Worm (Caenorhabditis elegans) whole organism, mixed stage, embryonic: ENCODE measurements around the gene F57A10.2.
"Not testable (repeated sequence)": the region's sequence is repeated elsewhere in the genome, so short reads cannot be mapped to it uniquely, and the experiment has no call there.

Experiments
- M03D4.4 ChIP-seq: sonication (generic microtip); optimal IDR thresholded peaks from 2 replicates; lab custom pipeline; 2017; ENCODE audit warnings: mild to moderate bottlenecking, missing genetic modification characterization, missing compliant biosample characterization
- bed-3 ChIP-seq: fragments of 200-800 bp; sonication (Bioruptor generic); optimal IDR thresholded peaks from 3 replicates; lab custom pipeline; 2018; ENCODE audit warnings: mild to moderate bottlenecking, missing genetic modification characterization, moderate library complexity, missing compliant biosample characterization
- ceh-39 ChIP-seq: fragments of 150-350 bp; optimal IDR thresholded peaks from 2 replicates; lab custom pipeline; 2014; ENCODE audit warnings: missing biosample characterization, missing genetic modification characterization
- ceh-43 ChIP-seq: fragments of 200-800 bp; sonication (Bioruptor generic); optimal IDR thresholded peaks from 2 replicates; lab custom pipeline; 2018; ENCODE audit warnings: mild to moderate bottlenecking, missing genetic modification characterization, moderate library complexity, missing compliant biosample characterization
- ceh-83 ChIP-seq: fragments of 200-800 bp; sonication (Bioruptor generic); optimal IDR thresholded peaks from 2 replicates; lab custom pipeline; 2018; ENCODE audit warnings: mild to moderate bottlenecking, missing genetic modification characterization, missing compliant biosample characterization
- cnd-1 ChIP-seq: fragments of 200-800 bp; sonication (Bioruptor generic); optimal IDR thresholded peaks from 2 replicates; lab custom pipeline; 2018; ENCODE audit warnings: mild to moderate bottlenecking, missing genetic modification characterization, missing compliant biosample characterization
- elt-3 ChIP-seq: fragments of 150-350 bp; optimal IDR thresholded peaks from 2 replicates; lab custom pipeline; 2014; ENCODE audit warnings: missing biosample characterization, missing genetic modification characterization
- flh-1 ChIP-seq: fragments of 200-800 bp; sonication (Bioruptor generic); optimal IDR thresholded peaks from 2 replicates; lab custom pipeline; 2018; ENCODE audit warnings: mild to moderate bottlenecking, missing genetic modification characterization, moderate library complexity, missing compliant biosample characterization
- ham-2 ChIP-seq: fragments of 200-800 bp; sonication (Bioruptor generic); optimal IDR thresholded peaks from 2 replicates; lab custom pipeline; 2018; ENCODE audit warnings: mild to moderate bottlenecking, missing genetic modification characterization, missing compliant biosample characterization
- hlh-1 ChIP-seq: fragments of 150-350 bp; optimal IDR thresholded peaks from 2 replicates; lab custom pipeline; 2014; ENCODE audit warnings: missing biosample characterization, missing genetic modification reagents, missing genetic modification characterization
- lin-13 ChIP-seq: fragments of 150-350 bp; optimal IDR thresholded peaks from 2 replicates; lab custom pipeline; 2014; ENCODE audit warnings: missing biosample characterization, missing genetic modification characterization
- lin-32 ChIP-seq: fragments of 200-800 bp; sonication (Bioruptor generic); optimal IDR thresholded peaks from 2 replicates; lab custom pipeline; 2018; ENCODE audit warnings: mild to moderate bottlenecking, missing genetic modification characterization, missing compliant biosample characterization
- lsy-2 ChIP-seq: fragments of 150-350 bp; optimal IDR thresholded peaks from 2 replicates; lab custom pipeline; 2014; ENCODE audit warnings: missing biosample characterization, missing genetic modification characterization
- mab-5 ChIP-seq: fragments of 150-350 bp; optimal IDR thresholded peaks from 2 replicates; lab custom pipeline; 2014; ENCODE audit warnings: missing biosample characterization, missing genetic modification characterization
- mls-2 ChIP-seq: sonication (generic microtip); optimal IDR thresholded peaks from 2 replicates; lab custom pipeline; 2016; ENCODE audit warnings: mild to moderate bottlenecking, missing genetic modification characterization, moderate library complexity, missing compliant biosample characterization
- nhr-12 ChIP-seq: fragments of 150-350 bp; optimal IDR thresholded peaks from 2 replicates; lab custom pipeline; 2014; ENCODE audit warnings: missing biosample characterization, missing genetic modification characterization
- nhr-2 ChIP-seq: fragments of 150-350 bp; optimal IDR thresholded peaks from 2 replicates; lab custom pipeline; 2014; ENCODE audit warnings: missing biosample characterization, missing genetic modification characterization
- nhr-237 ChIP-seq: fragments of 150-350 bp; optimal IDR thresholded peaks from 2 replicates; lab custom pipeline; 2014; ENCODE audit warnings: missing biosample characterization, missing genetic modification characterization
- nhr-28 ChIP-seq: fragments of 150-350 bp; optimal IDR thresholded peaks from 2 replicates; lab custom pipeline; 2014; ENCODE audit warnings: missing biosample characterization, missing genetic modification characterization
- nhr-76 ChIP-seq: sonication (generic microtip); optimal IDR thresholded peaks from 2 replicates; lab custom pipeline; 2017; ENCODE audit warnings: missing biosample characterization, missing genetic modification characterization
- pha-4 ChIP-seq: fragments of 150-350 bp; optimal IDR thresholded peaks from 2 replicates; lab custom pipeline; 2018; ENCODE audit warnings: missing biosample characterization, missing genetic modification reagents, missing genetic modification characterization
- sem-2 ChIP-seq: fragments of 200-800 bp; sonication (Bioruptor generic); optimal IDR thresholded peaks from 2 replicates; lab custom pipeline; 2018; ENCODE audit warnings: mild to moderate bottlenecking, missing genetic modification characterization, missing compliant biosample characterization
- snpc-4 ChIP-seq: fragments of 150-350 bp; optimal IDR thresholded peaks from 2 replicates; lab custom pipeline; 2014; ENCODE audit warnings: missing biosample characterization, missing genetic modification characterization
- sptf-1 ChIP-seq: sonication (generic microtip); optimal IDR thresholded peaks from 2 replicates; lab custom pipeline; 2017; ENCODE audit warnings: mild to moderate bottlenecking, missing genetic modification characterization, moderate library complexity, missing compliant biosample characterization
- tbx-8 ChIP-seq: fragments of 200-800 bp; sonication (Bioruptor generic); optimal IDR thresholded peaks from 2 replicates; lab custom pipeline; 2018; ENCODE audit warnings: mild to moderate bottlenecking, missing genetic modification characterization, moderate library complexity, missing compliant biosample characterization
- unc-120 ChIP-seq: sonication (generic microtip); optimal IDR thresholded peaks from 2 replicates; lab custom pipeline; 2017; ENCODE audit warnings: missing genetic modification characterization, missing compliant biosample characterization; ENCODE audit not compliant: poor library complexity, severe bottlenecking
- unc-39 ChIP-seq: fragments of 150-350 bp; optimal IDR thresholded peaks from 2 replicates; lab custom pipeline; 2014; ENCODE audit warnings: missing biosample characterization, missing genetic modification characterization
- unc-62 ChIP-seq: fragments of 150-350 bp; optimal IDR thresholded peaks from 2 replicates; lab custom pipeline; 2014; ENCODE audit warnings: missing biosample characterization, missing genetic modification reagents, missing genetic modification characterization
- ztf-11 ChIP-seq: fragments of 150-350 bp; optimal IDR thresholded peaks from 2 replicates; lab custom pipeline; 2014; ENCODE audit warnings: missing biosample characterization, missing genetic modification characterization

The F57A10.2 gene

DNA sequence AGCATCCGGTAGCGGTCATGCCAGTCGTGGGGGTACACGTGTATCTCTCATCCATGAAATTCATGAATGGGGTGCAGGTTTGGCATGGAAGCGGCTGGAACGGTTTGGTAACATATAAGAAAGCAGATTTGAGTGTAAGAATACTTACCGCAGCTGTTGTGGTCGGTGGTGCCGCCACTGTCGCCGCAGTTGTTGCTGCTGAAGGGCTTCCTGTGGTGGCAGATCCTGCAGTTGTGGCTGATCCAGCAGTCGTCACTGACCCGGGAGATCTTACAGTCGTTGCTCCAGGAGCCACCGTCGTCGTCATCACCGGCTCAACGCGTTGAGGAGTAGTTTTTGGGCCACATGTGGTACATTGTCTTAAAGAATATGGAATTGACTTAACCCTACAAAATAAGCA lies 33.4 kb upstream of the F57A10.2 start:
- no peak for TF ChIP-seq flh-1 (GFP tag; lab: Kevin White, UChicago)
- TF ChIP-seq ceh-39 (tag; lab: Kevin White, UChicago) = no peak
- TF ChIP-seq sptf-1 (tag; lab: Kevin White, UChicago) = no peak
- no peak for TF ChIP-seq ceh-83 (GFP tag; lab: Kevin White, UChicago)
- no peak for TF ChIP-seq tbx-8 (GFP tag; lab: Kevin White, UChicago)

DNA sequence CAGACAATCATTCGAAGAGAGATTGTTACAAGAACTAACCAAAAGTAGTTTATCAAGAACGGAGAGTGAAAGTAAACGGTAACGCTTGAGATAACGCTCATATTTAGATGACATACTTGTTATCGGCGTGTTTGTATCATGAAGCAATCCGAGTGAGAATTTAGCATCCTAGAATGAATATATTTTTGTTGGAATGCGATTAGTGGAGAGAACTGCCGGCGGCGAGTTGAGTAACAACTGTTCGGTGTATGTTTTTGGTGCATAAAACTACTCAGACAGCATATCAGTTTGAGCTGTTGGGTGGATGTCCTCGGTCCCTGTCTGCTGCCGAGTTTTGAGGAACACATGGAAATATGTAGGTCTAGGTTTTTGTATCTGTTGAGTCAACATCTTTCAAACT lies 32.8 kb upstream of the F57A10.2 start, which contains the start of gene T23D5.3:
Gene T23D5.3, minus strand, starts transcription at position 101 of the 400 bp plus-strand sequence.
- no peak for TF ChIP-seq sptf-1 (tag; lab: Kevin White, UChicago)
- TF ChIP-seq nhr-28 (tag; lab: Kevin White, UChicago) = no peak

DNA sequence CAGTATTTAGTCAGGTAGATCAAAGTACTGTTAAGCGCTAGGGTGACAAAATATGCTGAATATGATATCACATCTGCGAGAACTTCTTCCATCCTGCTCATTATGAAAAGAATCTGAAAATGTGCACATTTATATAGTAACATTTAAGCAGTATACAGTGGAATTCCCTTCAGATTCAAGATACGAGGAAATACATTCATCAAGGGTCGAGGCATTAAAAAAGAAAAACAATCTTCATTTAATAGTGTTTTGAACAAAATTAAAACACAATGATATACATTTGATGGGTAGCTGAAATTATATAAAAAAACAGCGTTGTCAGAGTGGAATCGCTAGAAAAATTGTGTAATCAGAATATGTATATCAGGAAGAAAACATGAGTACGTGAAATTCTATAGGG lies 30.7 kb upstream of the F57A10.2 start, which contains the start of gene str-27:
Gene str-27, minus strand, starts transcription at position 101 of the 400 bp plus-strand sequence.
- no peak for TF ChIP-seq mab-5 (tag; lab: Kevin White, UChicago)
- no peak for TF ChIP-seq lsy-2 (tag; lab: Kevin White, UChicago)
- TF ChIP-seq ceh-83 (GFP tag; lab: Kevin White, UChicago) = no peak
- TF ChIP-seq ceh-39 (tag; lab: Kevin White, UChicago) = no peak
- no peak for TF ChIP-seq hlh-1

DNA sequence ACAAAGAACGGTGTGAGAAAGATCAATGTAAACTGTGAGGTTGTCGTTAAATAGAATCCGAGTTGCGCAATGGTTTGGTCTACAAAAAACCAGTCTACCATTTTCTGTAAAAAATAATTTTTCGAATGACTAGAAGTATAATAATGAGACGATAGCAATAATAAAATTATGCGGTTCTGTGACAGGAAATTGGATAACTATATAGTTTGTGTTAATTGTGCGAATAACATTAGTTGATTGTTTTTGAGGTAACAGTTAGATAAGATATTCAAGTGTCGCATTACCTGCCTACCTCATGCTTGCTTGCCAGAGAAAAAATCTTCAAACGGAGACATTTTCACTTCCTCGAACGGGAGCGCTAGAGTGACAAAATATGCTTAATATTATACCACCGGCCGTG lies 24.5 kb upstream of the F57A10.2 start, which contains the start of gene str-18:
Gene str-18, minus strand, starts transcription at position 101 of the 400 bp plus-strand sequence.
- no peak for TF ChIP-seq nhr-237 (tag; lab: Kevin White, UChicago)
- TF ChIP-seq lin-32 (GFP tag; lab: Kevin White, UChicago) = no peak
- TF ChIP-seq nhr-28 (tag; lab: Kevin White, UChicago) = no peak
- no peak for TF ChIP-seq cnd-1 (tag; lab: Kevin White, UChicago)
- no peak for TF ChIP-seq bed-3 (GFP tag; lab: Kevin White, UChicago)
- TF ChIP-seq mls-2 = no peak
- no peak for TF ChIP-seq M03D4.4 (tag; lab: Kevin White, UChicago)
- no peak for TF ChIP-seq unc-120 (tag; lab: Kevin White, UChicago)
- TF ChIP-seq elt-3 (tag; lab: Kevin White, UChicago) = no peak
- TF ChIP-seq hlh-1 = no peak
- TF ChIP-seq unc-62 (GFP tag; lab: Kevin White, UChicago) = no peak
- TF ChIP-seq nhr-12 (tag; lab: Kevin White, UChicago) = no peak
- TF ChIP-seq ceh-43 = no peak

DNA sequence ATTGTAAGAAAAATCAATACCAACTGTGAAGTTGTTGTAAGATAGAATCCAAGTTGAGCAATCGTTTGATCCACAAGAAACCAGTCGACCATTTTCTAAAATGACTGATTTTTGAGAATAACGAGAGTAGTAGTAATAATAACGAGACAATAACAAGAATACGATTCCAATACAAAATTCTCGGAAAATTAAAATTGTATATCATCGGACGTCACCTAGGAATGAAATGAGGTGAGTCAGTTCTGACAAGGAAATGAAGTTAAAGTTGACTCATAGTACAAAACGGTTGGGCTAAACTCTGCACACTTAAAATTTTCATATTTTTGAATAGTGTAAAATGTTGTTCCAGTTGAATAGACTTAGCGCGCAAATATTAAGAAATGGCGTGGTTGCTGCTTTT lies 22.0 kb upstream of the F57A10.2 start, which contains the start of gene str-19:
Gene str-19, minus strand, starts transcription at position 101 of the 400 bp plus-strand sequence.
- TF ChIP-seq M03D4.4, nhr-12, unc-39 (tag; lab: Kevin White, UChicago): not testable (repeated sequence)

DNA sequence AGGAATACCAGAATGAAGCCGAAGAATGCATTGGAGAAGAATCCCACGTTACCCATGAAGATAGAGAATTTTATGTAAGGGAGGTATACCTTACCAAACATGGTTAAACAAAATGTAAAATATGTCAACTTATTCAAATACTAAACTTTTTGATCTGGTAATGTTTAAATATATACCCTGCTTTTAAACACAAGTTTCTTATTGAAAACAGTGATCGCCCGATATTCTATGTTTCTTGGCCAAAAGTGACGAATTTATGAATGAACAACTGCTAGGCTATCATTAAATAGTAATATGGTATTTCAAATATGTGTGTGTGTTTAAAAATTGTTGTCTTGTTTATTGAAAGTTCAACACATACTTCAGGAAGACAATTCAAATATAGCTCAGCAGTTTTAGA lies 18.0 kb upstream of the F57A10.2 start, which contains the start of gene T23D5.8:
Gene T23D5.8, minus strand, starts transcription at position 101 of the 400 bp plus-strand sequence.
- not testable (repeated sequence) for TF ChIP-seq unc-39, sptf-1, pha-4 (tag; lab: Kevin White, UChicago)

DNA sequence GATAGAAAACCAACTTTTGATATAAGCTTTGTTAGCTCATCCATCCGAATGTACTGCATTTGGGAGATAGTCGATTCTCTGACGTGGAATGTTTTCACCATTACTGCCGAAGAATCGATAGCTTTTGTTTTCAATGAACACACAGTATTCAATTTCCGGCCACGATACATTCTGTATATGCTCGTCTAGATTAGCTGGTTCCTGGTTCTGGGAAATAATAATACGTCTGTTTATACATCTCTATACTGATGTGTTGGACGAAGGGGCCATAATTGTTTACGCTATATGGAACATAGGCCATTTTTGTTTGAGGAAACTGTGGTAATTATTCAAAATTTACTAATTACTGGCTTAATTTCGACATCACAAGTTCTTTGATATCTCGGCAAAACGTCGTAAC lies 16.2 kb upstream of the F57A10.2 start, which contains the start of gene str-6:
Gene str-6, minus strand, starts transcription at position 101 of the 400 bp plus-strand sequence.
- TF ChIP-seq ztf-11 (tag; lab: Kevin White, UChicago) = no peak
- TF ChIP-seq lin-32 (GFP tag; lab: Kevin White, UChicago) = no peak
- no peak for TF ChIP-seq ceh-43
- no peak for TF ChIP-seq flh-1 (GFP tag; lab: Kevin White, UChicago)
- TF ChIP-seq nhr-76 (tag; lab: Kevin White, UChicago) = no peak
- TF ChIP-seq nhr-237 (tag; lab: Kevin White, UChicago) = no peak
- no peak for TF ChIP-seq nhr-28 (tag; lab: Kevin White, UChicago)
- no peak for TF ChIP-seq hlh-1
- TF ChIP-seq unc-39 (tag; lab: Kevin White, UChicago) = no peak
- TF ChIP-seq lin-13 (tag; lab: Kevin White, UChicago) = no peak
- TF ChIP-seq sem-2 (GFP tag; lab: Kevin White, UChicago) = no peak
- TF ChIP-seq snpc-4 (tag; lab: Kevin White, UChicago) = no peak
- TF ChIP-seq ham-2 = no peak
- TF ChIP-seq ceh-39 (tag; lab: Kevin White, UChicago) = no peak
- TF ChIP-seq nhr-2 (tag; lab: Kevin White, UChicago) = no peak
